Worm (Caenorhabditis elegans) whole organism, L2 larva: ENCODE measurements around the gene C13A2.4.

Experiments used
- C34F6.9 ChIP-seq: fragments of 150-350 bp; optimal IDR thresholded peaks from 2 replicates; lab custom pipeline; 2014; ENCODE audit warnings: missing biosample characterization, missing genetic modification characterization
- F13H6.1 ChIP-seq: sonication (generic microtip); optimal IDR thresholded peaks from 2 replicates; lab custom pipeline; 2016; ENCODE audit warnings: missing genetic modification characterization, missing compliant biosample characterization
- R02D3.7 ChIP-seq: fragments of 150-350 bp; optimal IDR thresholded peaks from 2 replicates; lab custom pipeline; 2014; ENCODE audit warnings: missing biosample characterization, missing genetic modification characterization
- Y55F3AM.14 ChIP-seq: fragments of 200-800 bp; sonication (Bioruptor generic); optimal IDR thresholded peaks from 2 replicates; lab custom pipeline; 2018; ENCODE audit warnings: mild to moderate bottlenecking, missing genetic modification characterization, missing compliant biosample characterization
- alr-1 ChIP-seq: fragments of 150-350 bp; optimal IDR thresholded peaks from 2 replicates; lab custom pipeline; 2014; ENCODE audit warnings: missing biosample characterization, missing genetic modification characterization
- aly-2 ChIP-seq: fragments of 150-350 bp; optimal IDR thresholded peaks from 2 replicates; lab custom pipeline; 2014; ENCODE audit warnings: missing biosample characterization, missing genetic modification characterization
- ceh-16 ChIP-seq: fragments of 150-350 bp; optimal IDR thresholded peaks from 2 replicates; lab custom pipeline; 2014; ENCODE audit warnings: missing biosample characterization, missing genetic modification characterization
- ceh-82 ChIP-seq: fragments of 150-350 bp; optimal IDR thresholded peaks from 2 replicates; lab custom pipeline; 2014; ENCODE audit warnings: missing biosample characterization, missing genetic modification characterization
- dmd-4 ChIP-seq: sonication (generic microtip); optimal IDR thresholded peaks from 2 replicates; lab custom pipeline; 2017; ENCODE audit warnings: missing biosample characterization, missing genetic modification characterization
- elt-1 ChIP-seq: fragments of 150-350 bp; optimal IDR thresholded peaks from 2 replicates; lab custom pipeline; 2014; ENCODE audit warnings: missing biosample characterization, missing genetic modification characterization
- elt-3 ChIP-seq: sonication (generic microtip); optimal IDR thresholded peaks from 2 replicates; lab custom pipeline; 2017; ENCODE audit warnings: missing biosample characterization, missing genetic modification characterization
- lsy-2 ChIP-seq, 2 experiments: fragments of 150-350 bp in 1 of 2; sonication (generic microtip) in 1 of 2; optimal IDR thresholded peaks; 2 replicates each; lab custom pipeline; 2014 to 2017; ENCODE audit warnings: missing biosample characterization in 2 of 2, missing genetic modification characterization in 2 of 2
- mab-5 ChIP-seq: fragments of 150-350 bp; optimal IDR thresholded peaks from 2 replicates; lab custom pipeline; 2014; ENCODE audit warnings: missing biosample characterization, missing genetic modification characterization
- mdl-1 ChIP-seq, 2 experiments: fragments of 150-350 bp in 1 of 2; sonication (generic microtip) in 1 of 2; optimal IDR thresholded peaks; 2 replicates each; lab custom pipeline; 2017; ENCODE audit warnings: missing biosample characterization in 2 of 2, missing genetic modification characterization in 2 of 2
- nhr-10 ChIP-seq: sonication (generic microtip); optimal IDR thresholded peaks from 2 replicates; lab custom pipeline; 2017; ENCODE audit warnings: missing biosample characterization, missing genetic modification characterization
- nhr-12 ChIP-seq: fragments of 150-350 bp; optimal IDR thresholded peaks from 2 replicates; lab custom pipeline; 2014; ENCODE audit warnings: missing biosample characterization, missing genetic modification characterization
- nhr-129 ChIP-seq: fragments of 150-350 bp; optimal IDR thresholded peaks from 2 replicates; lab custom pipeline; 2014; ENCODE audit warnings: missing biosample characterization, missing genetic modification characterization
- nhr-21 ChIP-seq: fragments of 150-350 bp; optimal IDR thresholded peaks from 2 replicates; lab custom pipeline; 2014; ENCODE audit warnings: missing biosample characterization, missing genetic modification characterization
- nhr-23 ChIP-seq: fragments of 150-350 bp; optimal IDR thresholded peaks from 2 replicates; lab custom pipeline; 2014; ENCODE audit warnings: missing biosample characterization, missing genetic modification reagents, missing genetic modification characterization
- nhr-237 ChIP-seq: fragments of 150-350 bp; optimal IDR thresholded peaks from 2 replicates; lab custom pipeline; 2014; ENCODE audit warnings: missing biosample characterization, missing genetic modification characterization
- nhr-25 ChIP-seq: fragments of 150-350 bp; sonication (generic microtip); optimal IDR thresholded peaks from 3 replicates; lab custom pipeline; 2014; ENCODE audit warnings: missing biosample characterization, missing genetic modification characterization
- sem-4 ChIP-seq: fragments of 150-350 bp; optimal IDR thresholded peaks from 2 replicates; lab custom pipeline; 2014; ENCODE audit warnings: missing biosample characterization, missing genetic modification reagents, missing genetic modification characterization
- skn-1 ChIP-seq: sonication (generic microtip); optimal IDR thresholded peaks from 2 replicates; lab custom pipeline; 2017; ENCODE audit warnings: missing biosample characterization, missing genetic modification characterization
- sma-9 ChIP-seq, 2 experiments: fragments of 150-350 bp in 1 of 2; sonication (generic microtip) in 1 of 2; optimal IDR thresholded peaks; 2 replicates each; lab custom pipeline; 2014 to 2016; ENCODE audit warnings: missing genetic modification characterization in 2 of 2, mild to moderate bottlenecking in 1 of 2, missing biosample characterization in 1 of 2, missing compliant biosample characterization in 1 of 2, missing genetic modification reagents in 1 of 2, moderate library complexity in 1 of 2
- snpc-4 ChIP-seq: fragments of 150-350 bp; optimal IDR thresholded peaks from 2 replicates; lab custom pipeline; 2014; ENCODE audit warnings: missing biosample characterization, missing genetic modification characterization
- unc-39 ChIP-seq: fragments of 150-350 bp; optimal IDR thresholded peaks from 2 replicates; lab custom pipeline; 2014; ENCODE audit warnings: missing biosample characterization, missing genetic modification characterization
- unc-55 ChIP-seq: fragments of 150-350 bp; sonication (generic microtip); optimal IDR thresholded peaks from 3 replicates; lab custom pipeline; 2014; ENCODE audit warnings: missing biosample characterization, missing genetic modification reagents, missing genetic modification characterization
- zag-1 ChIP-seq: fragments of 150-350 bp; optimal IDR thresholded peaks from 2 replicates; lab custom pipeline; 2014; ENCODE audit warnings: missing biosample characterization, missing genetic modification characterization
- ztf-11 ChIP-seq: sonication (generic microtip); optimal IDR thresholded peaks from 2 replicates; lab custom pipeline; 2017; ENCODE audit warnings: missing biosample characterization, missing genetic modification characterization
- ztf-4 ChIP-seq: fragments of 150-350 bp; optimal IDR thresholded peaks from 2 replicates; lab custom pipeline; 2014; ENCODE audit warnings: missing biosample characterization, missing genetic modification characterization

The C13A2.4 gene

ce11 chrV:7237133-7237532, 42.1 kb upstream of the C13A2.4 start, which contains the start of gene hyls-1 (continued):
- TF ChIP-seq unc-55 (GFP tag; lab: Kevin White, UChicago): peak; percentile 95
- TF ChIP-seq, all 48 proteins: peak for 25

DNA sequence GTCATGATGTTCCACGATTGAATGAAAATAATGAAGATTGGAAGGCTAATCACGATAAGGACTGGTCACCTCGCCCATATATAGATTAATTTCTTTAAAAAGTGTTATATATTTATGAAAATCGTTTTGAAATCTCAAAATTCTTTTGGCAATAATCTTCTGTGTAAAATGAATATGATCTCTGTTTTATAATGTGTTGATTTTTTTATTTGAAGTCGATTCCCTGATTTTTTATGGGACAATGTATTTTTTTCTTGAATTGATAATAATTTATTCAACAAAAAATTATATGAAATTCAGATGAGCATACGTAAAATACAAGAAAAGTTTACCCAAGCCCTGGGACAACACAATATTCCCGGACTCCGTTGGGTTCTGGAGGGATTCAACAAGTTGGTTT, 39.7 kb upstream of the C13A2.4 start, which contains the start of gene C05C8.1:
TSS of gene C05C8.1 (plus strand) at position 301 of the 400 bp plus-strand sequence.
- no peak for TF ChIP-seq aly-2 (tag; lab: Kevin White, UChicago)
- no peak for TF ChIP-seq ceh-82
- no peak for TF ChIP-seq nhr-129 (tag; lab: Kevin White, UChicago)
- TF ChIP-seq ztf-11 (tag; lab: Kevin White, UChicago): no peak
- no peak for TF ChIP-seq mdl-1 (tag; optimal IDR thresholded peaks at IDR 0.05; lab: Kevin White, UChicago)
- no peak for TF ChIP-seq elt-1 (tag; lab: Kevin White, UChicago)
- no peak for TF ChIP-seq zag-1 (tag; lab: Kevin White, UChicago)
- TF ChIP-seq mab-5 (tag; lab: Kevin White, UChicago): no peak

ce11 chrV:7246951-7247350, 32.2 kb upstream of the C13A2.4 start, which contains the start of gene C05C8.7:
TSS of gene C05C8.7 (minus strand) at chrV:7247050.
- TF ChIP-seq dmd-4 (tag; lab: Kevin White, UChicago): no peak
- no peak for TF ChIP-seq snpc-4 (tag; lab: Kevin White, UChicago)
- TF ChIP-seq Y55F3AM.14 (GFP tag; lab: Kevin White, UChicago): no peak

DNA sequence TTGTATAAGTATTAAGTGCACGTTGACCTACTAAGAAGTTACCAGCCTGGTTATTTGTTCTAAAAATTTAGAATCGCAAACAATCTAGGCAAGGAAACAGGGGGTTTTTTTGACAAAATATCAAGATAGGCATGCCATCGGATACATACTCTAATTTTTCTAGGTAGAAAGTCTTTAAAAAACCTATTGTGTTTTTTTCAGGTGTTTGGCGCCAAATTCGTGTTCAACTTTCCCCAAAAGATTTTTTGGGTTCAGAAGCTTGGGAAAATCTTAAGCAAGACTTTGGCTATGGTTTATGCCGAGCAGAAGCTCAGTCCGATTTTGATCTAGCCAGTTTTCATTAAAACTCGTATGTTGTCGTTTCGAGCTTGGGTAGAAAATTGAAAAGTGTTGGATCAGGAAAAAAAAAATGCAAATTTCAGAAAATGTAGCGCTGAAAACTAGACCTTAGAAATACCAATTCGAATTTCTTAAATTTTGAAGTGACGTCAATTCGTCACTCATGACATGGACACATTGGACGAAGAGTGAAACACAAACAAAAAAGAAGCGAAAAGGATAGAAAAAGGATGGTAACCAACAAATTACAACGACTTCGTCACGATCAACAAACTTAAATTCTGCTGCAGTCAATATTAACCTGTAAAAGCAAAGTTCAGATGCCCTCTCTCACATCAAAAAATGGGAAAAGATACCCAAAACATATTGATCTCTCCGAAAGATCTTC, 30.8 kb upstream of the C13A2.4 start:
- TF ChIP-seq ztf-11 (tag; lab: Kevin White, UChicago) (no peak), snpc-4 (tag; lab: Kevin White, UChicago) (no peak), unc-39 (no peak), nhr-12 (tag; lab: Kevin White, UChicago) (no peak), elt-3 (no peak), Y55F3AM.14 (GFP tag; lab: Kevin White, UChicago) (no peak), lsy-2 (tag; optimal IDR thresholded peaks at IDR 0.05; lab: Kevin White, UChicago) (no peak), sma-9 (GFP tag; optimal IDR thresholded peaks at IDR 0.05; lab: Kevin White, UChicago) (peak; percentile 25), sma-9 (tag; optimal IDR thresholded peaks at IDR 0.05; lab: Kevin White, UChicago) (no peak), alr-1 (no peak), nhr-25 (tag; lab: Kevin White, UChicago) (peak; percentile 20), ztf-4 (tag; lab: Kevin White, UChicago) (no peak)

- TF ChIP-seq Y55F3AM.14 (GFP tag; lab: Kevin White, UChicago) (no peak), nhr-21 (no peak), R02D3.7 (tag; lab: Kevin White, UChicago) (no peak), ztf-4 (tag; lab: Kevin White, UChicago) (no peak), snpc-4 (tag; lab: Kevin White, UChicago) (no peak), zag-1 (tag; lab: Kevin White, UChicago) (no peak), nhr-237 (no peak), C34F6.9 (no peak), F13H6.1 (tag; lab: Kevin White, UChicago) (no peak), nhr-10 (no peak), sma-9 (GFP tag; optimal IDR thresholded peaks at IDR 0.05; lab: Kevin White, UChicago) (no peak), sma-9 (tag; optimal IDR thresholded peaks at IDR 0.05; lab: Kevin White, UChicago) (no peak), sem-4 (tag; lab: Kevin White, UChicago) (no peak)
Observed at ce11 chrV:7255095-7255494, 24.1 kb upstream of the C13A2.4 start, which contains the start of gene C05C8.8. TSS of gene C05C8.8 (minus strand) at chrV:7255195.

ce11 chrV:7258965-7259364, 20.2 kb upstream of the C13A2.4 start, which contains the start of gene C13A2.12:
TSS of gene C13A2.12 (plus strand) at chrV:7259265.
- TF ChIP-seq skn-1 (tag; lab: Kevin White, UChicago): no peak
- no peak for TF ChIP-seq ceh-16
- TF ChIP-seq nhr-21: no peak
- no peak for TF ChIP-seq nhr-237
- no peak for TF ChIP-seq nhr-23 (tag; lab: Kevin White, UChicago)
- no peak for TF ChIP-seq elt-3
- TF ChIP-seq, all 48 proteins: peak for 0
